1 fruit fly cellular context compared by ENCODE assay signal in the genomic region with DNA sequence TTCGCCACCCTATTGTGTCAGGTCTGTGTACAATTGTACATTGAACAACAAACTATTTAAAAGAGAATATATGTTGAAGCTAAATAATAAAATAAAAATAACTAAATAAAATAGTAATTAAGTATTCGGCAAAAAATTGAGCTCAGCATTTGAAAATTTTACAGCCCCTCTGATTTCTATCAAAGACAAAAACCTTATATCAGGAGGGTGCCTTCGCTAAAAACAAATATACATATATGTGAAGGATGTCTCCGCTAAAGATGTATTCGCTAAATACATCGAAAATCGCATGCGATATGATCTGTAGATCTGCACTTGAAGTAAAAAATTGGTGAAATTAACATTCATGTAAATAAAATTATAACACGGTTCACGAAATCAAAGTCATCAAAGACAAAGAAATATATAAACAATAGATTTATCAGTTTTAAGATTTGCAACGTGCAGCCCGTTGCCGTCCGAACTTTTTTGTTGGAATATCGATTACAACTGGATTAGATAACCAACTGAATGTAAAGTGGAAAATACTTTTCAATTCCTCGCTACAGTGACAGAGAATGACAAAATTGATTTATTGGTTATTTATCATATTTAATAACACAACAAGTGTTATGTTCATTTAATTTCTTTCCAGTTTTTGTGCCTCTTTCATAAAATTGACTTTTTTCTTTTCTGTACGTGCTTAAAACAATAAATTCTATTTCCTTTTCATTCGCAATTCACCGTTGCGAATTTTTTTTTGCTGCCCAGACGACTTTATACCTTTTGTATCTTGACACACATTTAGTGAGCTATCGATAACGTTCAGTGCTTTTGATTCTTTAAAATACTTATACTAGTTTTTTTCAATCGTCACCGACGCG.
TF ChIP-seq lines count a peak whose summit lies in the region.

A gene (plus strand): TSS at position 859 of the 863 bp plus-strand sequence.

TF ChIP-seq in whole organism, embryonic, 481 proteins besides CTCF, POLR2A, EP300 and RAD21 (continued from another document and continues in another):
- peak in 1 of 2 experiments; percentile 11 for TF ChIP-seq insv (GFP tag; optimal IDR thresholded peaks at IDR 0.05; lab: Kevin White, UChicago)
- no peak for TF ChIP-seq cg (GFP tag; optimal IDR thresholded peaks at IDR 0.05; lab: Kevin White, UChicago)
- TF ChIP-seq CG8290 (GFP tag; optimal IDR thresholded peaks at IDR 0.05; lab: Kevin White, UChicago) = no peak
- peak in 1 of 2 experiments; percentile 37 for TF ChIP-seq CG8290 (tag; optimal IDR thresholded peaks at IDR 0.05; lab: Kevin White, UChicago)
- peak in 1 of 2 experiments; percentile 72 for TF ChIP-seq Pdp1 (GFP tag; optimal IDR thresholded peaks at IDR 0.05; lab: Kevin White, UChicago)
- TF ChIP-seq CG14860 (GFP tag; IDR thresholded peaks at IDR 0.05; lab: Robert Waterston, UW; ENCODE audit: partially characterized antibody) = peak; percentile 27; the same call in 2 of the 3 replicates
- TF ChIP-seq chn (GFP tag; optimal IDR thresholded peaks at IDR 0.05; lab: Kevin White, UChicago) = no peak
- TF ChIP-seq unc-4 (GFP tag; IDR thresholded peaks at IDR 0.05; lab: Robert Waterston, UW; ENCODE audit: partially characterized antibody) = peak; percentile 63; the same call in 1 of the 2 replicates
- no peak for TF ChIP-seq CG6254 (GFP tag; optimal IDR thresholded peaks at IDR 0.05; lab: Kevin White, UChicago)
- peak; percentile 79 for TF ChIP-seq sens (GFP tag; lab: Kevin White, UChicago)
- TF ChIP-seq Hmx (GFP tag; optimal IDR thresholded peaks at IDR 0.05; lab: Kevin White, UChicago) = peak; percentile 6
- TF ChIP-seq CG11504 (tag; optimal IDR thresholded peaks at IDR 0.05; lab: Kevin White, UChicago) = no peak
- no peak for TF ChIP-seq Aef1 (GFP tag; IDR thresholded peaks at IDR 0.05; lab: Robert Waterston, UW)
- TF ChIP-seq CG4282 (GFP tag; optimal IDR thresholded peaks at IDR 0.05; lab: Kevin White, UChicago) = no peak
- TF ChIP-seq cas (GFP tag; IDR thresholded peaks at IDR 0.05; lab: Robert Waterston, UW) = no peak
- peak; percentile 67 for TF ChIP-seq amos (GFP tag; IDR thresholded peaks at IDR 0.05; lab: Robert Waterston, UW; ENCODE audit: partially characterized antibody)
- no peak for TF ChIP-seq lbe (GFP tag; optimal IDR thresholded peaks at IDR 0.05; lab: Kevin White, UChicago)
- TF ChIP-seq HmgD (GFP tag; optimal IDR thresholded peaks at IDR 0.05; lab: Kevin White, UChicago) = peak; percentile 38
- no peak for TF ChIP-seq PHDP (tag; optimal IDR thresholded peaks at IDR 0.05; lab: Kevin White, UChicago)
- no peak for TF ChIP-seq peb (GFP tag; IDR thresholded peaks at IDR 0.05; lab: Robert Waterston, UW)
- TF ChIP-seq dysf (GFP tag; IDR thresholded peaks at IDR 0.05; lab: Robert Waterston, UW) = no peak
- peak; percentile 33 for TF ChIP-seq salm (tag; optimal IDR thresholded peaks at IDR 0.05; lab: Kevin White, UChicago)
- no peak for TF ChIP-seq CG4424 (GFP tag; optimal IDR thresholded peaks at IDR 0.05; lab: Kevin White, UChicago)
- TF ChIP-seq Hmr (GFP tag; optimal IDR thresholded peaks at IDR 0.05; lab: Kevin White, UChicago) = peak; percentile 50
- no peak for TF ChIP-seq Camta (GFP tag; optimal IDR thresholded peaks at IDR 0.05; lab: Kevin White, UChicago)
- no peak for TF ChIP-seq fd96Cb (tag; optimal IDR thresholded peaks at IDR 0.05; lab: Kevin White, UChicago)
- no peak for TF ChIP-seq CG10565 (GFP tag; optimal IDR thresholded peaks at IDR 0.05; lab: Kevin White, UChicago)
- TF ChIP-seq CG14965 (GFP tag; optimal IDR thresholded peaks at IDR 0.05; lab: Kevin White, UChicago; ENCODE audit: borderline replicate concordance) = no peak
- TF ChIP-seq sd (tag; optimal IDR thresholded peaks at IDR 0.05; lab: Kevin White, UChicago) = no peak
- TF ChIP-seq CG6683 (GFP tag; optimal IDR thresholded peaks at IDR 0.05; lab: Kevin White, UChicago) = no peak
- TF ChIP-seq pnt (GFP tag; optimal IDR thresholded peaks at IDR 0.05; lab: Kevin White, UChicago) = no peak
- no peak for TF ChIP-seq gro (GFP tag; optimal IDR thresholded peaks at IDR 0.05; lab: Kevin White, UChicago)
- TF ChIP-seq CG12219 (GFP tag; optimal IDR thresholded peaks at IDR 0.05; lab: Kevin White, UChicago) = no peak
- TF ChIP-seq Side (GFP tag; optimal IDR thresholded peaks at IDR 0.05; lab: Kevin White, UChicago) = no peak
- TF ChIP-seq ftz-f1 (GFP tag; optimal IDR thresholded peaks at IDR 0.05; lab: Kevin White, UChicago) = no peak
- TF ChIP-seq disco-r (GFP tag; optimal IDR thresholded peaks at IDR 0.05; lab: Kevin White, UChicago) = no peak
- peak; percentile 75 for TF ChIP-seq BEAF-32 (GFP tag; optimal IDR thresholded peaks at IDR 0.05; lab: Kevin White, UChicago)
- TF ChIP-seq z (GFP tag; IDR thresholded peaks at IDR 0.05; lab: Robert Waterston, UW) = no peak
- no peak for TF ChIP-seq nerfin-2 (GFP tag; IDR thresholded peaks at IDR 0.05; lab: Robert Waterston, UW; ENCODE audit: partially characterized antibody)
- TF ChIP-seq CG15601 (tag; optimal IDR thresholded peaks at IDR 0.05; lab: Kevin White, UChicago) = peak; percentile 36
- TF ChIP-seq CG13123 (GFP tag; optimal IDR thresholded peaks at IDR 0.05; lab: Kevin White, UChicago) = no peak
- no peak for TF ChIP-seq da (GFP tag; optimal IDR thresholded peaks at IDR 0.05; lab: Kevin White, UChicago)
- no peak for TF ChIP-seq Trl (optimal IDR thresholded peaks at IDR 0.05; lab: Kevin White, UChicago)
- no peak for TF ChIP-seq Trl (GFP tag; optimal IDR thresholded peaks at IDR 0.05; lab: Kevin White, UChicago)
- TF ChIP-seq Six4 (GFP tag; optimal IDR thresholded peaks at IDR 0.05; lab: Kevin White, UChicago) = no peak
- TF ChIP-seq Atf3 (GFP tag; optimal IDR thresholded peaks at IDR 0.05; lab: Kevin White, UChicago) = no peak
- TF ChIP-seq crp (GFP tag; optimal IDR thresholded peaks at IDR 0.05; lab: Kevin White, UChicago) = no peak
- peak; percentile 57; the same call in 1 of the 2 replicates for TF ChIP-seq bbx (GFP tag; IDR thresholded peaks at IDR 0.05; lab: Robert Waterston, UW; ENCODE audit: partially characterized antibody)
- TF ChIP-seq scrt (GFP tag; optimal IDR thresholded peaks at IDR 0.05; lab: Kevin White, UChicago) = no peak
- TF ChIP-seq usp (GFP tag; optimal IDR thresholded peaks at IDR 0.05; lab: Kevin White, UChicago) = no peak
- no peak for TF ChIP-seq CG30403 (GFP tag; optimal IDR thresholded peaks at IDR 0.05; lab: Kevin White, UChicago)
- TF ChIP-seq cwo (GFP tag; optimal IDR thresholded peaks at IDR 0.05; lab: Kevin White, UChicago) = no peak
- peak; percentile 22 for TF ChIP-seq pros (GFP tag; optimal IDR thresholded peaks at IDR 0.05; lab: Kevin White, UChicago)
- no peak for TF ChIP-seq NC2α (GFP tag; optimal IDR thresholded peaks at IDR 0.05; lab: Kevin White, UChicago)
- no peak for TF ChIP-seq CG8359 (GFP tag; optimal IDR thresholded peaks at IDR 0.05; lab: Kevin White, UChicago; ENCODE audit: borderline replicate concordance)
- TF ChIP-seq Antp (GFP tag; optimal IDR thresholded peaks at IDR 0.05; lab: Kevin White, UChicago) = no peak
- TF ChIP-seq pfk (GFP tag; optimal IDR thresholded peaks at IDR 0.05; lab: Kevin White, UChicago) = no peak
- no peak for TF ChIP-seq CG11560 (tag; IDR thresholded peaks at IDR 0.05; lab: Robert Waterston, UW)
- TF ChIP-seq CG7745 (tag; optimal IDR thresholded peaks at IDR 0.05; lab: Kevin White, UChicago) = no peak
- peak; percentile 72 for TF ChIP-seq pzg (GFP tag; optimal IDR thresholded peaks at IDR 0.05; lab: Kevin White, UChicago)
- TF ChIP-seq Dip3 (GFP tag; optimal IDR thresholded peaks at IDR 0.05; lab: Kevin White, UChicago) = no peak
- TF ChIP-seq nmo (GFP tag; optimal IDR thresholded peaks at IDR 0.05; lab: Kevin White, UChicago) = peak; percentile 25
- no peak for TF ChIP-seq psq (GFP tag; optimal IDR thresholded peaks at IDR 0.05; lab: Kevin White, UChicago)
- TF ChIP-seq CG10654 (GFP tag; optimal IDR thresholded peaks at IDR 0.05; lab: Kevin White, UChicago) = no peak
- TF ChIP-seq fd64A (GFP tag; optimal IDR thresholded peaks at IDR 0.05; lab: Kevin White, UChicago) = no peak
- no peak for TF ChIP-seq CG15269 (tag; optimal IDR thresholded peaks at IDR 0.05; lab: Kevin White, UChicago)
- TF ChIP-seq trem (tag; optimal IDR thresholded peaks at IDR 0.05; lab: Kevin White, UChicago) = peak; percentile 36
- 0 out of 3 replicates have a peak, but pooled peaks have one; percentile 7 for TF ChIP-seq mld (GFP tag; IDR thresholded peaks at IDR 0.05; lab: Robert Waterston, UW; ENCODE audit: partially characterized antibody)
- no peak for TF ChIP-seq Deaf1 (tag; optimal IDR thresholded peaks at IDR 0.05; lab: Kevin White, UChicago)
- TF ChIP-seq CG16779 (GFP tag; IDR thresholded peaks at IDR 0.05; lab: Robert Waterston, UW) = no peak
- TF ChIP-seq bab2 (GFP tag; optimal IDR thresholded peaks at IDR 0.05; lab: Kevin White, UChicago) = no peak
- TF ChIP-seq gce (GFP tag; IDR thresholded peaks at IDR 0.05; lab: Robert Waterston, UW) = no peak
- peak; percentile 31 for TF ChIP-seq CG14710 (tag; optimal IDR thresholded peaks at IDR 0.05; lab: Kevin White, UChicago)
- peak; percentile 52; the same call in 2 of the 3 replicates for TF ChIP-seq CG16813 (GFP tag; IDR thresholded peaks at IDR 0.05; lab: Robert Waterston, UW; ENCODE audit: partially characterized antibody)
- TF ChIP-seq Sry-δ (GFP tag; optimal IDR thresholded peaks at IDR 0.05; lab: Kevin White, UChicago) = peak; percentile 59
- no peak for TF ChIP-seq bigmax (GFP tag; optimal IDR thresholded peaks at IDR 0.05; lab: Kevin White, UChicago)
- no peak for TF ChIP-seq CG6175 (GFP tag; IDR thresholded peaks at IDR 0.05; lab: Robert Waterston, UW)
- TF ChIP-seq zen (tag; optimal IDR thresholded peaks at IDR 0.05; lab: Kevin White, UChicago) = peak; percentile 29
- TF ChIP-seq Atf6 (GFP tag; IDR thresholded peaks at IDR 0.05; lab: Robert Waterston, UW) = no peak
- no peak for TF ChIP-seq CG32532 (GFP tag; IDR thresholded peaks at IDR 0.05; lab: Robert Waterston, UW)
- no peak for TF ChIP-seq CG4854 (GFP tag; optimal IDR thresholded peaks at IDR 0.05; lab: Kevin White, UChicago)
- no peak for TF ChIP-seq Bdp1 (GFP tag; optimal IDR thresholded peaks at IDR 0.05; lab: Kevin White, UChicago)
- TF ChIP-seq mirr (GFP tag; optimal IDR thresholded peaks at IDR 0.05; lab: Kevin White, UChicago) = no peak
- TF ChIP-seq Atf-2 (GFP tag; optimal IDR thresholded peaks at IDR 0.05; lab: Kevin White, UChicago) = no peak
- TF ChIP-seq stc (GFP tag; IDR thresholded peaks at IDR 0.05; lab: Robert Waterston, UW) = no peak
- peak; percentile 44 for TF ChIP-seq Abd-B (GFP tag; optimal IDR thresholded peaks at IDR 0.05; lab: Kevin White, UChicago)
- TF ChIP-seq CG2678 (tag; optimal IDR thresholded peaks at IDR 0.05; lab: Kevin White, UChicago) = no peak
- peak; percentile 95 for TF ChIP-seq sqz (GFP tag; optimal IDR thresholded peaks at IDR 0.05; lab: Kevin White, UChicago)
- peak; percentile 28; the same call in 1 of the 2 replicates for TF ChIP-seq E2f2 (GFP tag; IDR thresholded peaks at IDR 0.05; lab: Robert Waterston, UW)
- TF ChIP-seq Max (GFP tag; optimal IDR thresholded peaks at IDR 0.05; lab: Kevin White, UChicago) = no peak
- no peak for TF ChIP-seq HLH54F (GFP tag; optimal IDR thresholded peaks at IDR 0.05; lab: Kevin White, UChicago)
- TF ChIP-seq Hand (GFP tag; optimal IDR thresholded peaks at IDR 0.05; lab: Kevin White, UChicago) = no peak
- TF ChIP-seq CG33213 (GFP tag; optimal IDR thresholded peaks at IDR 0.05; lab: Kevin White, UChicago) = peak; percentile 19
- no peak for TF ChIP-seq CG8281 (tag; optimal IDR thresholded peaks at IDR 0.05; lab: Kevin White, UChicago)
- TF ChIP-seq CG9876 (GFP tag; optimal IDR thresholded peaks at IDR 0.05; lab: Kevin White, UChicago) = no peak
- TF ChIP-seq CG4707 (GFP tag; optimal IDR thresholded peaks at IDR 0.05; lab: Kevin White, UChicago) = no peak
- TF ChIP-seq NK7.1 (GFP tag; optimal IDR thresholded peaks at IDR 0.05; lab: Kevin White, UChicago) = no peak
- no peak for TF ChIP-seq hth (optimal IDR thresholded peaks at IDR 0.05; lab: Kevin White, UChicago)
- TF ChIP-seq ash1 (GFP tag; optimal IDR thresholded peaks at IDR 0.05; lab: Kevin White, UChicago) = no peak
- TF ChIP-seq bcd (GFP tag; optimal IDR thresholded peaks at IDR 0.05; lab: Kevin White, UChicago) = no peak
- TF ChIP-seq CG12769 (tag; optimal IDR thresholded peaks at IDR 0.05; lab: Kevin White, UChicago) = no peak
- TF ChIP-seq CG7786 (GFP tag; optimal IDR thresholded peaks at IDR 0.05; lab: Kevin White, UChicago) = no peak
- TF ChIP-seq caup (GFP tag; optimal IDR thresholded peaks at IDR 0.05; lab: Kevin White, UChicago; ENCODE audit: severe bottlenecking) = no peak
- TF ChIP-seq CG7372 (GFP tag; IDR thresholded peaks at IDR 0.05; lab: Robert Waterston, UW) = no peak
- TF ChIP-seq CG34224 (GFP tag; IDR thresholded peaks at IDR 0.05; lab: Robert Waterston, UW; ENCODE audit: partially characterized antibody) = peak; percentile 56; the same call in 2 of the 3 replicates
- peak; percentile 14 for TF ChIP-seq Hr3 (GFP tag; optimal IDR thresholded peaks at IDR 0.05; lab: Kevin White, UChicago)
- no peak for TF ChIP-seq NfI (GFP tag; optimal IDR thresholded peaks at IDR 0.05; lab: Kevin White, UChicago)
- no peak for TF ChIP-seq MTF-1 (GFP tag; optimal IDR thresholded peaks at IDR 0.05; lab: Kevin White, UChicago; ENCODE audit: borderline replicate concordance)
- TF ChIP-seq Hsf (GFP tag; optimal IDR thresholded peaks at IDR 0.05; lab: Kevin White, UChicago) = no peak
- TF ChIP-seq CG2712 (tag; optimal IDR thresholded peaks at IDR 0.05; lab: Kevin White, UChicago) = peak; percentile 21
- TF ChIP-seq esg (GFP tag; conservative IDR thresholded peaks at IDR 0.05; lab: Robert Waterston, UW) = no peak
- peak; percentile 39 for TF ChIP-seq CoRest (tag; optimal IDR thresholded peaks at IDR 0.05; lab: Kevin White, UChicago)
- TF ChIP-seq Dll (GFP tag; IDR thresholded peaks at IDR 0.05; lab: Robert Waterston, UW; ENCODE audit: partially characterized antibody) = peak; percentile 74; the same call in 3 of the 4 replicates
- peak; percentile 3 for TF ChIP-seq CG12744 (GFP tag; optimal IDR thresholded peaks at IDR 0.05; lab: Kevin White, UChicago)
- no peak for TF ChIP-seq al (GFP tag; IDR thresholded peaks at IDR 0.05; lab: Robert Waterston, UW)
- no peak for TF ChIP-seq lov (optimal IDR thresholded peaks at IDR 0.05; lab: Kevin White, UChicago)
- TF ChIP-seq lov (GFP tag; IDR thresholded peaks at IDR 0.05; lab: Robert Waterston, UW) = no peak
- no peak for TF ChIP-seq D (optimal IDR thresholded peaks at IDR 0.05; lab: Kevin White, UChicago)
- TF ChIP-seq D (GFP tag; optimal IDR thresholded peaks at IDR 0.05; lab: Kevin White, UChicago) = no peak
- no peak for TF ChIP-seq Dip2 (GFP tag; IDR thresholded peaks at IDR 0.05; lab: Robert Waterston, UW)
- TF ChIP-seq dpn (GFP tag; optimal IDR thresholded peaks at IDR 0.05; lab: Kevin White, UChicago) = no peak
- TF ChIP-seq Scr (GFP tag; IDR thresholded peaks at IDR 0.05; lab: Robert Waterston, UW; ENCODE audit: partially characterized antibody) = peak; percentile 60
